Worm (Caenorhabditis elegans) whole organism, mixed stage, embryonic: ENCODE results near the gene fbxb-6.

Source experiments
- lin-13 ChIP-seq: fragments of 150-350 bp; optimal IDR thresholded peaks from 2 replicates; lab custom pipeline; 2014; ENCODE audit warnings: missing biosample characterization, missing genetic modification characterization
- nhr-237 ChIP-seq: fragments of 150-350 bp; optimal IDR thresholded peaks from 2 replicates; lab custom pipeline; 2014; ENCODE audit warnings: missing biosample characterization, missing genetic modification characterization
- sptf-1 ChIP-seq: sonication (generic microtip); optimal IDR thresholded peaks from 2 replicates; lab custom pipeline; 2017; ENCODE audit warnings: mild to moderate bottlenecking, missing genetic modification characterization, moderate library complexity, missing compliant biosample characterization
- unc-62 ChIP-seq: fragments of 150-350 bp; optimal IDR thresholded peaks from 2 replicates; lab custom pipeline; 2014; ENCODE audit warnings: missing biosample characterization, missing genetic modification reagents, missing genetic modification characterization

ce11 chrII:2051372-2051771 is 13.2 kb upstream of the fbxb-6 start, which contains the start of gene fbxb-35:
- TF ChIP-seq unc-62 (GFP tag; lab: Kevin White, UChicago) (no peak), lin-13 (tag; lab: Kevin White, UChicago) (no peak), sptf-1 (tag; lab: Kevin White, UChicago) (no peak), nhr-237 (tag; lab: Kevin White, UChicago) (no peak)
